Worm (Caenorhabditis elegans) whole organism, L1 larva: Measurements from ENCODE around the gene R05G6.4.

Source experiments
- C34B4.2 ChIP-seq: sonication (generic microtip); optimal IDR thresholded peaks from 2 replicates; lab custom pipeline; 2017; ENCODE audit warnings: mild to moderate bottlenecking, missing genetic modification characterization, missing compliant biosample characterization
- F16B12.6 ChIP-seq: fragments of 150-350 bp; optimal IDR thresholded peaks from 2 replicates; lab custom pipeline; 2014; ENCODE audit warnings: missing biosample characterization, missing genetic modification characterization
- aly-2 ChIP-seq: fragments of 150-350 bp; optimal IDR thresholded peaks from 2 replicates; lab custom pipeline; 2014; ENCODE audit warnings: missing biosample characterization, missing genetic modification characterization
- ama-1 ChIP-seq: fragments of 150-350 bp; optimal IDR thresholded peaks from 2 replicates; lab custom pipeline; 2014
- ceh-88 ChIP-seq: fragments of 200-800 bp; sonication (Bioruptor generic); IDR thresholded peaks from 2 replicates; pipeline ENCODE4 v1.3.6; 2022; ENCODE audit warnings: missing genetic modification characterization, missing compliant biosample characterization
- dpl-1 ChIP-seq, 3 experiments: fragments of 150-350 bp in 2 of 3; sonication (generic microtip) in 1 of 3; optimal IDR thresholded peaks; 2 replicates each; lab custom pipeline; 2014 to 2017; ENCODE audit warnings: missing biosample characterization in 3 of 3, missing genetic modification characterization in 3 of 3, missing genetic modification reagents in 3 of 3
- dsc-1 ChIP-seq: sonication (generic microtip); optimal IDR thresholded peaks from 2 replicates; lab custom pipeline; 2016; ENCODE audit warnings: mild to moderate bottlenecking, missing genetic modification characterization, missing compliant biosample characterization
- efl-1 ChIP-seq, 4 experiments: fragments of 150-350 bp; optimal IDR thresholded peaks in 3 of 4; peaks in 1 of 4; 1 replicate in 1 of 4; 2 replicates in 3 of 4; lab custom pipeline; 2014; ENCODE audit warnings: missing biosample characterization in 2 of 4, missing genetic modification characterization in 2 of 4, missing genetic modification reagents in 2 of 4
- efl-3 ChIP-seq: fragments of 200-800 bp; sonication (Bioruptor generic); optimal IDR thresholded peaks from 2 replicates; lab custom pipeline; 2018; ENCODE audit warnings: mild to moderate bottlenecking, missing genetic modification characterization, missing compliant biosample characterization
- elt-2 ChIP-seq: sonication (generic microtip); optimal IDR thresholded peaks from 2 replicates; lab custom pipeline; 2016; ENCODE audit warnings: missing genetic modification characterization, mild to moderate bottlenecking, inconsistent platforms, missing compliant biosample characterization, missing genetic modification reagents
- ets-5 ChIP-seq: fragments of 200-800 bp; sonication (Bioruptor generic); IDR thresholded peaks from 2 replicates; pipeline ENCODE4 v1.3.6; 2022; ENCODE audit warnings: missing genetic modification characterization, missing compliant biosample characterization
- fkh-10 ChIP-seq: sonication (generic microtip); optimal IDR thresholded peaks from 2 replicates; lab custom pipeline; 2017; ENCODE audit warnings: missing biosample characterization, missing genetic modification reagents, missing genetic modification characterization
- fkh-4 ChIP-seq: sonication (generic microtip); optimal IDR thresholded peaks from 2 replicates; lab custom pipeline; 2016; ENCODE audit warnings: missing compliant biosample characterization, missing genetic modification characterization, borderline replicate concordance
- grh-1 ChIP-seq: fragments of 200-800 bp; sonication (Bioruptor generic); IDR thresholded peaks from 2 replicates; pipeline ENCODE4 v1.3.6; 2022; ENCODE audit warnings: missing genetic modification reagents, missing genetic modification characterization, missing compliant biosample characterization
- hlh-17 ChIP-seq: fragments of 200-800 bp; sonication (Bioruptor generic); optimal IDR thresholded peaks from 2 replicates; lab custom pipeline; 2018; ENCODE audit warnings: missing genetic modification characterization, mild to moderate bottlenecking, missing compliant biosample characterization, moderate library complexity, borderline replicate concordance
- isw-1 ChIP-seq: fragments of 200-800 bp; sonication (Bioruptor generic); IDR thresholded peaks from 2 replicates; pipeline ENCODE4 v1.3.6; 2022; ENCODE audit warnings: missing genetic modification characterization, missing compliant biosample characterization
- lin-35 ChIP-seq, 2 experiments: fragments of 150-350 bp; optimal IDR thresholded peaks; 2 replicates each; lab custom pipeline; 2014; ENCODE audit warnings: missing biosample characterization in 2 of 2, missing genetic modification characterization in 2 of 2, missing genetic modification reagents in 2 of 2
- mef-2 ChIP-seq: fragments of 150-350 bp; optimal IDR thresholded peaks from 2 replicates; lab custom pipeline; 2014; ENCODE audit warnings: missing biosample characterization, missing genetic modification characterization
- nhr-19 ChIP-seq: fragments of 200-800 bp; sonication (Bioruptor generic); conservative IDR thresholded peaks from 2 replicates; pipeline ENCODE4 v1.3.6; 2022; ENCODE audit warnings: missing genetic modification characterization, missing compliant biosample characterization
- nhr-28 ChIP-seq: fragments of 150-350 bp; optimal IDR thresholded peaks from 2 replicates; lab custom pipeline; 2014; ENCODE audit warnings: missing biosample characterization, missing genetic modification characterization
- nhr-71 ChIP-seq: sonication (generic microtip); optimal IDR thresholded peaks from 2 replicates; lab custom pipeline; 2016; ENCODE audit warnings: mild to moderate bottlenecking, missing genetic modification characterization, moderate library complexity, missing compliant biosample characterization
- nhr-76 ChIP-seq: sonication (generic microtip); optimal IDR thresholded peaks from 2 replicates; lab custom pipeline; 2017; ENCODE audit warnings: missing biosample characterization, missing genetic modification characterization
- nhr-85 ChIP-seq: sonication (generic microtip); peaks from one replicate; lab custom pipeline; 2016; ENCODE audit warnings: missing genetic modification characterization, inconsistent platforms, missing compliant biosample characterization
- nhr-90 ChIP-seq: sonication (generic microtip); optimal IDR thresholded peaks from 2 replicates; lab custom pipeline; 2016; ENCODE audit warnings: mild to moderate bottlenecking, missing genetic modification characterization, missing compliant biosample characterization; ENCODE audit not compliant: poor library complexity
- pax-3 ChIP-seq: fragments of 200-800 bp; sonication (Bioruptor generic); optimal IDR thresholded peaks from 2 replicates; lab custom pipeline; 2018; ENCODE audit warnings: mild to moderate bottlenecking, missing genetic modification characterization, moderate library complexity, missing compliant biosample characterization
- skn-1 ChIP-seq: fragments of 150-350 bp; optimal IDR thresholded peaks from 2 replicates; lab custom pipeline; 2014; ENCODE audit warnings: missing biosample characterization, missing genetic modification characterization
- snpc-4 ChIP-seq: fragments of 150-350 bp; optimal IDR thresholded peaks from 2 replicates; lab custom pipeline; 2014; ENCODE audit warnings: missing biosample characterization, missing genetic modification characterization
- snu-23 ChIP-seq: sonication (generic microtip); optimal IDR thresholded peaks from 2 replicates; lab custom pipeline; 2016; ENCODE audit warnings: missing genetic modification characterization, missing compliant biosample characterization
- tbx-2 ChIP-seq: sonication (generic microtip); optimal IDR thresholded peaks from 2 replicates; lab custom pipeline; 2016; ENCODE audit warnings: missing genetic modification characterization, missing compliant biosample characterization
- unc-130 ChIP-seq: fragments of 150-350 bp; optimal IDR thresholded peaks from 2 replicates; lab custom pipeline; 2017; ENCODE audit warnings: missing biosample characterization, missing genetic modification characterization, inconsistent platforms
- unc-86 ChIP-seq: sonication (generic microtip); optimal IDR thresholded peaks from 2 replicates; lab custom pipeline; 2016; ENCODE audit warnings: missing genetic modification characterization, missing compliant biosample characterization
- zag-1 ChIP-seq: fragments of 150-350 bp; optimal IDR thresholded peaks from 2 replicates; lab custom pipeline; 2014; ENCODE audit warnings: missing biosample characterization, missing genetic modification characterization
- zip-4 ChIP-seq: fragments of 200-800 bp; sonication (Bioruptor generic); optimal IDR thresholded peaks from 2 replicates; lab custom pipeline; 2018; ENCODE audit warnings: mild to moderate bottlenecking, missing genetic modification characterization, moderate library complexity, missing compliant biosample characterization

The R05G6.4 gene

DNA sequence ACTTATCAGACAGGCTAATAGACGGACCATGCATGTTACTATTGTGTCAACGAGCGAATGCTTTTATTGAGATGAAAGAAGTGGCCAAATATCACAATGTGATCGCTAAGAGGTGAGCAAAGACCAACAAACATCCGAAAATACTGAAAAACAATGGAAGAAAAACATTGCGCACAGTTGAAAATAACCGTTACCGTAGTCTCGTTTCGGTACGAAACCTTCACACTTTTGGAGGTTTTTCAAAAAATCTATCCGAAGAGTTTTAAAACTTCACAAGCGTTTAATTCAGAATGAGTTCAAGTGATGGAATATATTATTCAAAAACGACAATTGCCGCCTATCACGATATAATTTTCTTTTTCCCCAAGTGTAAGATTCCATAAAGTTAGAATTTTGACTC, 4.2 kb upstream of the R05G6.4 start (continued):
- TF ChIP-seq nhr-19 (GFP tag; lab: Robert Waterston, UW) (no peak), pax-3 (tag; lab: Kevin White, UChicago) (no peak), lin-35 (GFP tag; optimal IDR thresholded peaks at IDR 0.05; lab: Kevin White, UChicago) (peak in 1 of 2 experiments; percentile 65), grh-1 (GFP tag; lab: Robert Waterston, UW) (no peak), skn-1 (tag; lab: Kevin White, UChicago) (no peak), unc-130 (tag; lab: Kevin White, UChicago) (no peak), nhr-90 (tag; lab: Kevin White, UChicago) (no peak), ets-5 (GFP tag; lab: Robert Waterston, UW) (no peak)

ce11 chrIV:7510829-7511228, 2.2 kb upstream of the R05G6.4 start:
- TF ChIP-seq dpl-1 (GFP tag; optimal IDR thresholded peaks at IDR 0.05; lab: Kevin White, UChicago) (peak in 2 of 3 experiments; percentile 29 to 37), nhr-71 (no peak), efl-1 (optimal IDR thresholded peaks at IDR 0.05; lab: Kevin White, UChicago) (peak in 1 of 2 experiments; percentile 10), efl-1 (GFP tag; optimal IDR thresholded peaks at IDR 0.05 in 1 of 2; lab: Kevin White, UChicago) (peak in 1 of 2 experiments; percentile 40), nhr-76 (no peak), lin-35 (GFP tag; optimal IDR thresholded peaks at IDR 0.05; lab: Kevin White, UChicago) (peak in 1 of 2 experiments; percentile 7), dsc-1 (tag; lab: Kevin White, UChicago) (no peak), tbx-2 (tag; lab: Kevin White, UChicago) (no peak), isw-1 (no peak)
- TF ChIP-seq, all 84 proteins: peak for 3

- TF ChIP-seq nhr-85 (no peak), fkh-10 (GFP tag; lab: Kevin White, UChicago) (no peak), nhr-71 (no peak), snu-23 (GFP tag; lab: Kevin White, UChicago) (no peak), mef-2 (tag; lab: Kevin White, UChicago) (no peak), zag-1 (tag; lab: Kevin White, UChicago) (no peak), ama-1 (lab: Kevin White, UChicago) (no peak), fkh-4 (tag; lab: Kevin White, UChicago) (no peak), aly-2 (no peak), efl-1 (optimal IDR thresholded peaks at IDR 0.05; lab: Kevin White, UChicago) (no peak), efl-1 (GFP tag; optimal IDR thresholded peaks at IDR 0.05 in 1 of 2; lab: Kevin White, UChicago) (no peak), nhr-76 (no peak), nhr-28 (tag; lab: Kevin White, UChicago) (no peak), ets-5 (GFP tag; lab: Robert Waterston, UW) (no peak), ceh-88 (GFP tag; lab: Robert Waterston, UW) (no peak), isw-1 (no peak), snpc-4 (tag; lab: Kevin White, UChicago) (no peak), unc-86 (tag; lab: Kevin White, UChicago) (no peak), nhr-19 (GFP tag; lab: Robert Waterston, UW) (no peak), hlh-17 (GFP tag; lab: Kevin White, UChicago) (no peak), unc-130 (tag; lab: Kevin White, UChicago) (no peak)
Measured at ce11 chrIV:7516167-7516566, 3.1 kb downstream of the R05G6.4 start, which contains the start of the genes R05G6.9 and R05G6.3. Gene R05G6.9, minus strand, starts transcription at chrIV:7516267. Gene R05G6.3, plus strand, starts transcription at chrIV:7516552.

DNA sequence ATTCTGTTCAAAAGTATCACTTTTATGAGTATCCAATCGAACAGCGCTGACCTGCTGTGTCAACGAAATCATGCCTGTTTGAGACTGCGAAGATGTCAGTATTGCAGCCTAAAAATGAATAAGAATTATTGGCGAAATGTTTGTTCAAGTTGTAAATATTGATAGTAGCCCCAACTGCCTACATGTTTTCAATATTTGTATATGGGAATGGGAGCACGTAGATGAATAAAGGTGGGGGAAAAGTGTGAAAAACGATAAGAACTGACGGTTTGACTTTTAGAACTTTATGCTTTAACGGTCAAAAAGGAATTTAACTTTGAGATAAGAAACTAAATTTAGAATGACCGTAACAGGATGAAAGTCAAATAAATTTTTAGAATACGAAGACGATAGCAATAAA, 7.2 kb downstream of the R05G6.4 start:
- no peak for TF ChIP-seq C34B4.2 (tag; lab: Kevin White, UChicago)
- TF ChIP-seq dpl-1 (GFP tag; optimal IDR thresholded peaks at IDR 0.05; lab: Kevin White, UChicago) = no peak
- peak in 1 of 2 experiments; percentile 2 for TF ChIP-seq lin-35 (GFP tag; optimal IDR thresholded peaks at IDR 0.05; lab: Kevin White, UChicago)
- no peak for TF ChIP-seq aly-2
- TF ChIP-seq zip-4 = no peak
- TF ChIP-seq efl-1 (optimal IDR thresholded peaks at IDR 0.05; lab: Kevin White, UChicago) = no peak
- TF ChIP-seq efl-1 (GFP tag; optimal IDR thresholded peaks at IDR 0.05 in 1 of 2; lab: Kevin White, UChicago) = peak in 1 of 2 experiments; percentile 68
- TF ChIP-seq, all 84 proteins: peak for 2

DNA sequence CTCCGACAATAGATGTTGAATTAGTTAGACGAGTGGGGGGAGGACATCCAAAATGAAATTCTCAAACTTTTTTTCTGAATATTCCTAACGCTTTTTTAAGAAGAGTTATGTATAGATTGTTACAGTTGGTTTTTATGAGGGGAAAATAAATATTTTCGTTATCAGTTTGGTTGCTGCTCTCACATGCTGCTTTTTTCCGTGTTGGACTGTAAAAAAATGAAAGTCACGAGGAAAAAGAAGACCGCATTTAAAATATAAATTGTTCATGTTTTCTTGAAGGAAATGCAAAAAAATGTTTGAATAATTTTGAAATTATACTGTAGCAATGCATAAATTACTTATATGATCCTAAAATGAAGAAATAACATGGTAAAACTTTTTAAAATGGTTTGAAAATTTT, 7.8 kb downstream of the R05G6.4 start:
- TF ChIP-seq lin-35 (GFP tag; optimal IDR thresholded peaks at IDR 0.05; lab: Kevin White, UChicago) = peak in 1 of 2 experiments; percentile 16
- no peak for TF ChIP-seq F16B12.6 (tag; lab: Kevin White, UChicago)
- no peak for TF ChIP-seq unc-130 (tag; lab: Kevin White, UChicago)
- no peak for TF ChIP-seq efl-3
- TF ChIP-seq elt-2 = peak; percentile 72
